Worm (Caenorhabditis elegans) whole organism, young adult: ENCODE data around the gene gtf-2A2.

Experiments
- F49E8.2 ChIP-seq: sonication (generic microtip); optimal IDR thresholded peaks from 3 replicates; lab custom pipeline; 2017; ENCODE audit warnings: missing genetic modification characterization, mild to moderate bottlenecking, missing compliant biosample characterization, antibody characterized with exemption, moderate library complexity; ENCODE audit not compliant: insufficient read depth
- Y95B8A.8 ChIP-seq: fragments of 200-800 bp; sonication (Bioruptor generic); IDR thresholded peaks from 2 replicates; pipeline ENCODE4 v1.3.6; 2022; ENCODE audit warnings: missing genetic modification reagents, missing genetic modification characterization, missing compliant biosample characterization
- athp-1 ChIP-seq: sonication (generic microtip); optimal IDR thresholded peaks from 2 replicates; lab custom pipeline; 2017; ENCODE audit warnings: mild to moderate bottlenecking, missing genetic modification characterization, missing compliant biosample characterization
- attf-3 ChIP-seq: fragments of 200-800 bp; sonication (Bioruptor generic); conservative IDR thresholded peaks from 2 replicates; pipeline ENCODE4 v1.3.6; 2022; ENCODE audit warnings: missing genetic modification reagents, missing genetic modification characterization, missing compliant biosample characterization
- ccch-3 ChIP-seq: fragments of 200-800 bp; sonication (Bioruptor generic); optimal IDR thresholded peaks from 2 replicates; lab custom pipeline; 2018; ENCODE audit warnings: mild to moderate bottlenecking, missing genetic modification characterization, missing compliant biosample characterization
- dpl-1 ChIP-seq: fragments of 150-350 bp; optimal IDR thresholded peaks from 2 replicates; lab custom pipeline; 2014; ENCODE audit warnings: missing biosample characterization, missing genetic modification reagents, missing genetic modification characterization
- madf-3 ChIP-seq: fragments of 200-800 bp; sonication (Bioruptor generic); IDR thresholded peaks from 2 replicates; pipeline ENCODE4 v1.3.6; 2022; ENCODE audit warnings: missing genetic modification reagents, missing genetic modification characterization, missing compliant biosample characterization
- nfyb-1 ChIP-seq: fragments of 200-800 bp; sonication (Bioruptor generic); IDR thresholded peaks from 2 replicates; pipeline ENCODE4 v1.3.6; 2022; ENCODE audit warnings: missing genetic modification reagents, missing genetic modification characterization, missing compliant biosample characterization
- nhr-80 ChIP-seq: sonication (generic microtip); optimal IDR thresholded peaks from 2 replicates; lab custom pipeline; 2016; ENCODE audit warnings: missing genetic modification characterization, missing compliant biosample characterization
- nhr-90 ChIP-seq: sonication (generic microtip); optimal IDR thresholded peaks from 2 replicates; lab custom pipeline; 2016; ENCODE audit warnings: missing genotype, mild to moderate bottlenecking, missing genetic modification characterization, missing compliant biosample characterization
- pha-4 ChIP-seq: fragments of 150-350 bp; sonication (generic microtip); optimal IDR thresholded peaks from 2 replicates; lab custom pipeline; 2014; ENCODE audit warnings: missing biosample characterization, missing genetic modification reagents, missing genetic modification characterization
- sea-2 ChIP-seq: fragments of 200-800 bp; sonication (Bioruptor generic); IDR thresholded peaks from 2 replicates; pipeline ENCODE4 v1.3.6; 2022; ENCODE audit warnings: missing genetic modification characterization, missing compliant biosample characterization
- unc-130 ChIP-seq: sonication (generic microtip); optimal IDR thresholded peaks from 2 replicates; lab custom pipeline; 2016; ENCODE audit warnings: missing genetic modification reagents, missing genetic modification characterization, missing compliant biosample characterization
- unc-62 ChIP-seq: fragments of 150-350 bp; optimal IDR thresholded peaks from 2 replicates; lab custom pipeline; 2014; ENCODE audit warnings: missing biosample characterization, missing genetic modification reagents, missing genetic modification characterization

DNA sequence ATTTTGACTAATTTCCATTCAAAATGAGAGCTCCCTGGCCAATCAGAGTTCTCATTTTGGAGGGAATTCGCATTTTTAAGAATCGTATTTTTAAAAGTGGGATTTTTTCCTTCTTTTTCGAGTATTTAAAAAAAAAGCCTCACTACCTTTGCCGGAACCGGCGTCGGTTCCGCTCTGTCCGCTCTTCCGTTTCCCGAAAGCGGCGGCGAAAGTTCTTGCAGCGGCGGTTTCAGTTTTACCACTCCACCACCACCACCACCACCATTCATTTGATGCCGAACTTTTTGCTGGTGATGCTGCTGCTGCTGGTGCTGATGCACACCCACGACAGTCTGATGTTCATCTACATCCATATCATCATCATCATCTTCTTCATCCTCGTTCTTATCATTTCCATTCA is 22.5 kb upstream of the gtf-2A2 start:
- TF ChIP-seq attf-3 (GFP tag; lab: Robert Waterston, UW) (no peak), nhr-80 (tag; lab: Kevin White, UChicago) (no peak), ccch-3 (GFP tag; lab: Kevin White, UChicago) (no peak), pha-4 (tag; lab: Kevin White, UChicago) (no peak), unc-62 (GFP tag; lab: Kevin White, UChicago) (no peak), F49E8.2 (tag; lab: Kevin White, UChicago) (no peak), athp-1 (tag; lab: Kevin White, UChicago) (no peak), nfyb-1 (GFP tag; lab: Robert Waterston, UW) (no peak), nhr-90 (tag; lab: Kevin White, UChicago) (no peak), dpl-1 (GFP tag; lab: Kevin White, UChicago) (no peak), Y95B8A.8 (GFP tag; lab: Robert Waterston, UW) (no peak), sea-2 (GFP tag; lab: Robert Waterston, UW) (no peak), unc-130 (no peak), madf-3 (GFP tag; lab: Robert Waterston, UW) (no peak)
